Worm (Caenorhabditis elegans) whole organism, mixed stage, embryonic: ENCODE data around the gene hda-11.

Experiments
- bed-3 ChIP-seq: fragments of 200-800 bp; sonication (Bioruptor generic); optimal IDR thresholded peaks from 3 replicates; lab custom pipeline; 2018; ENCODE audit warnings: mild to moderate bottlenecking, missing genetic modification characterization, moderate library complexity, missing compliant biosample characterization
- blmp-1 ChIP-seq: fragments of 150-350 bp; optimal IDR thresholded peaks from 2 replicates; lab custom pipeline; 2014; ENCODE audit warnings: missing biosample characterization, missing genetic modification characterization
- ceh-39 ChIP-seq: fragments of 150-350 bp; optimal IDR thresholded peaks from 2 replicates; lab custom pipeline; 2014; ENCODE audit warnings: missing biosample characterization, missing genetic modification characterization
- ceh-83 ChIP-seq: fragments of 200-800 bp; sonication (Bioruptor generic); optimal IDR thresholded peaks from 2 replicates; lab custom pipeline; 2018; ENCODE audit warnings: mild to moderate bottlenecking, missing genetic modification characterization, missing compliant biosample characterization
- ces-1 ChIP-seq: fragments of 150-350 bp; optimal IDR thresholded peaks from 2 replicates; lab custom pipeline; 2014; ENCODE audit warnings: missing biosample characterization, missing genetic modification reagents, missing genetic modification characterization
- cnd-1 ChIP-seq: fragments of 200-800 bp; sonication (Bioruptor generic); optimal IDR thresholded peaks from 2 replicates; lab custom pipeline; 2018; ENCODE audit warnings: mild to moderate bottlenecking, missing genetic modification characterization, missing compliant biosample characterization
- drap-1 ChIP-seq: fragments of 200-800 bp; sonication (Bioruptor generic); optimal IDR thresholded peaks from 3 replicates; lab custom pipeline; 2018; ENCODE audit warnings: mild to moderate bottlenecking, missing genetic modification characterization, missing compliant biosample characterization
- elt-1 ChIP-seq: sonication (generic microtip); optimal IDR thresholded peaks from 2 replicates; lab custom pipeline; 2017; ENCODE audit warnings: missing genetic modification characterization, mild to moderate bottlenecking, missing compliant biosample characterization, antibody characterized with exemption, moderate library complexity, borderline replicate concordance; ENCODE audit not compliant: insufficient read depth
- elt-3 ChIP-seq: fragments of 150-350 bp; optimal IDR thresholded peaks from 2 replicates; lab custom pipeline; 2014; ENCODE audit warnings: missing biosample characterization, missing genetic modification characterization
- flh-1 ChIP-seq: fragments of 200-800 bp; sonication (Bioruptor generic); optimal IDR thresholded peaks from 2 replicates; lab custom pipeline; 2018; ENCODE audit warnings: mild to moderate bottlenecking, missing genetic modification characterization, moderate library complexity, missing compliant biosample characterization
- ham-2 ChIP-seq: fragments of 200-800 bp; sonication (Bioruptor generic); optimal IDR thresholded peaks from 2 replicates; lab custom pipeline; 2018; ENCODE audit warnings: mild to moderate bottlenecking, missing genetic modification characterization, missing compliant biosample characterization
- hlh-1 ChIP-seq: fragments of 150-350 bp; optimal IDR thresholded peaks from 2 replicates; lab custom pipeline; 2014; ENCODE audit warnings: missing biosample characterization, missing genetic modification reagents, missing genetic modification characterization
- lin-13 ChIP-seq: fragments of 150-350 bp; optimal IDR thresholded peaks from 2 replicates; lab custom pipeline; 2014; ENCODE audit warnings: missing biosample characterization, missing genetic modification characterization
- lin-32 ChIP-seq: fragments of 200-800 bp; sonication (Bioruptor generic); optimal IDR thresholded peaks from 2 replicates; lab custom pipeline; 2018; ENCODE audit warnings: mild to moderate bottlenecking, missing genetic modification characterization, missing compliant biosample characterization
- lsy-2 ChIP-seq: fragments of 150-350 bp; optimal IDR thresholded peaks from 2 replicates; lab custom pipeline; 2014; ENCODE audit warnings: missing biosample characterization, missing genetic modification characterization
- mab-5 ChIP-seq: fragments of 150-350 bp; optimal IDR thresholded peaks from 2 replicates; lab custom pipeline; 2014; ENCODE audit warnings: missing biosample characterization, missing genetic modification characterization
- mep-1 ChIP-seq: fragments of 150-350 bp; optimal IDR thresholded peaks from 2 replicates; lab custom pipeline; 2017; ENCODE audit warnings: missing biosample characterization, missing genetic modification reagents, missing genetic modification characterization, inconsistent platforms
- mls-2 ChIP-seq: sonication (generic microtip); optimal IDR thresholded peaks from 2 replicates; lab custom pipeline; 2016; ENCODE audit warnings: mild to moderate bottlenecking, missing genetic modification characterization, moderate library complexity, missing compliant biosample characterization
- nhr-12 ChIP-seq: fragments of 150-350 bp; optimal IDR thresholded peaks from 2 replicates; lab custom pipeline; 2014; ENCODE audit warnings: missing biosample characterization, missing genetic modification characterization
- nhr-2 ChIP-seq: fragments of 150-350 bp; optimal IDR thresholded peaks from 2 replicates; lab custom pipeline; 2014; ENCODE audit warnings: missing biosample characterization, missing genetic modification characterization
- nhr-28 ChIP-seq: fragments of 150-350 bp; optimal IDR thresholded peaks from 2 replicates; lab custom pipeline; 2014; ENCODE audit warnings: missing biosample characterization, missing genetic modification characterization
- nhr-76 ChIP-seq: sonication (generic microtip); optimal IDR thresholded peaks from 2 replicates; lab custom pipeline; 2017; ENCODE audit warnings: missing biosample characterization, missing genetic modification characterization
- pha-4 ChIP-seq: fragments of 150-350 bp; optimal IDR thresholded peaks from 2 replicates; lab custom pipeline; 2018; ENCODE audit warnings: missing biosample characterization, missing genetic modification reagents, missing genetic modification characterization
- sem-2 ChIP-seq: fragments of 200-800 bp; sonication (Bioruptor generic); optimal IDR thresholded peaks from 2 replicates; lab custom pipeline; 2018; ENCODE audit warnings: mild to moderate bottlenecking, missing genetic modification characterization, missing compliant biosample characterization
- sptf-1 ChIP-seq: sonication (generic microtip); optimal IDR thresholded peaks from 2 replicates; lab custom pipeline; 2017; ENCODE audit warnings: mild to moderate bottlenecking, missing genetic modification characterization, moderate library complexity, missing compliant biosample characterization
- tbx-8 ChIP-seq: fragments of 200-800 bp; sonication (Bioruptor generic); optimal IDR thresholded peaks from 2 replicates; lab custom pipeline; 2018; ENCODE audit warnings: mild to moderate bottlenecking, missing genetic modification characterization, moderate library complexity, missing compliant biosample characterization
- unc-120 ChIP-seq: sonication (generic microtip); optimal IDR thresholded peaks from 2 replicates; lab custom pipeline; 2017; ENCODE audit warnings: missing genetic modification characterization, missing compliant biosample characterization; ENCODE audit not compliant: poor library complexity, severe bottlenecking
- unc-39 ChIP-seq: fragments of 150-350 bp; optimal IDR thresholded peaks from 2 replicates; lab custom pipeline; 2014; ENCODE audit warnings: missing biosample characterization, missing genetic modification characterization
- unc-62 ChIP-seq: fragments of 150-350 bp; optimal IDR thresholded peaks from 2 replicates; lab custom pipeline; 2014; ENCODE audit warnings: missing biosample characterization, missing genetic modification reagents, missing genetic modification characterization
- zip-8 ChIP-seq: fragments of 150-350 bp; optimal IDR thresholded peaks from 2 replicates; lab custom pipeline; 2014; ENCODE audit warnings: missing biosample characterization, missing genetic modification characterization
- ztf-11 ChIP-seq: fragments of 150-350 bp; optimal IDR thresholded peaks from 2 replicates; lab custom pipeline; 2014; ENCODE audit warnings: missing biosample characterization, missing genetic modification characterization

The hda-11 gene

DNA sequence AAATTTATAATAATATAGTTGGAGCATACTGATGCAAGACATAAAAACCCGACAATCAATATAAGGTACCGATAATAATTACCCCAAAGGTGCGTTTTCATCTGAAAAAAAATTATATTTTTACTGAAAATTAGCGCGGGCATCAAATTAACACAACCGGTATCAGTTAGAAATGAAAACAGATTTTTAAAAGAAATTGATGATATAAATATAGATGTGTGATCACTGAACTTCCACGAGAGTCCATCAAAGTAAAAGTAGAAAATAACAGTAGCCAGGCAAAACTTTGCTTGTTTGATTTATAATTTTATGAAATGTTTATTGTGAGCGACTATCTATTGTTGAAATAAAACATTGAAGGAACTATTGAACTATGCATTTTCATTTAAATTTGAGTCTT, 24.7 kb upstream of the hda-11 start, which contains the start of gene C35A5.3:
TSS of gene C35A5.3 (minus strand) at position 101 of the 400 bp plus-strand sequence.
- no peak for TF ChIP-seq unc-62 (GFP tag; lab: Kevin White, UChicago)
- TF ChIP-seq mab-5 (tag; lab: Kevin White, UChicago) = no peak
- TF ChIP-seq tbx-8 (GFP tag; lab: Kevin White, UChicago) = no peak
- no peak for TF ChIP-seq blmp-1 (tag; lab: Kevin White, UChicago)
- TF ChIP-seq nhr-28 (tag; lab: Kevin White, UChicago) = no peak

DNA sequence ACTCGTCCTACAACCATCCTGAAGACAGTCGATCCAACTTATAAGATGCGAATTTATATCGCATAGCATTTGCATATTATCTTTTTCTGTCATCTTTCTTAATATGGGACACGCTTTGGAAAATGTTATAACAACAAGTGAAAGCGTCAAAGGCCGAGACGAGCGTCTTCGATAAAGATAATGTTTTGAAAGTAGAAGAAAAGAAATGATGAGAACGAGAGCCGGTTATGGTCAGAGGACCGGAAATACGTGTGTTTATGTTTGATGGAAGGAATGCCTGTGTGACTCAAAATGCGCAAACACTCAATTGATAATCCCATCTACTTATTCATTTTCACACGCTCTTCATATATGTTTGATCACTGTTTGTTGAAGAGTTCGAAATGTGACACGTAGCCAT, 23.0 kb upstream of the hda-11 start, which contains the start of gene C35A5.11:
TSS of gene C35A5.11 (minus strand) at position 101 of the 400 bp plus-strand sequence.
- TF ChIP-seq mep-1 (tag; lab: Kevin White, UChicago) (no peak), drap-1 (no peak), ceh-39 (tag; lab: Kevin White, UChicago) (no peak), bed-3 (GFP tag; lab: Kevin White, UChicago) (no peak), lin-32 (GFP tag; lab: Kevin White, UChicago) (no peak), lsy-2 (tag; lab: Kevin White, UChicago) (no peak), mab-5 (tag; lab: Kevin White, UChicago) (no peak), cnd-1 (no peak), hlh-1 (tag; lab: Kevin White, UChicago) (no peak), nhr-2 (no peak), ces-1 (GFP tag; lab: Kevin White, UChicago) (no peak), unc-62 (GFP tag; lab: Kevin White, UChicago) (no peak), ztf-11 (tag; lab: Kevin White, UChicago) (no peak), sem-2 (GFP tag; lab: Kevin White, UChicago) (no peak), lin-13 (tag; lab: Kevin White, UChicago) (no peak), zip-8 (tag; lab: Kevin White, UChicago) (no peak), ham-2 (GFP tag; lab: Kevin White, UChicago) (no peak), mls-2 (tag; lab: Kevin White, UChicago) (no peak)

DNA sequence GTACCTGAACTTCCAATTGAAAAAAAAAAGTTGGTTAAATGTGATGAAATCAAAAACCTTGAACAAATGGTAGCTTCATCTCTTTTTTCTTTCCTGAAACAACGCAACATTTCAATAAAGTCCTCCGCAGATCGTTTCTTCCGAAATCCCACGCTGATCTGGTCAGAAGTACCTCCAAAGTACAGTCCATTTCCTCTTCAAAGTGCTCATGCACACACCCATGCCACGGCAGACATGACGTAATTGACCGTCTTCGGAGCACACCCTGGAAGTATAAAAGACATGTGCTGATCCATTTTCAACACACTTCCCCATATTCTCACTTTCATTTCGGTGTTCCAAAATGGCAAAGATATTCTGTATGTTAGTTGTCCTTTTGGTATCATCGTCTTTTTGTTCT, 22.1 kb upstream of the hda-11 start, which contains the start of gene C35A5.10:
TSS of gene C35A5.10 (plus strand) at position 301 of the 400 bp plus-strand sequence.
- TF ChIP-seq bed-3 (GFP tag; lab: Kevin White, UChicago) (no peak), mab-5 (tag; lab: Kevin White, UChicago) (no peak), drap-1 (no peak), ceh-39 (tag; lab: Kevin White, UChicago) (no peak), unc-39 (tag; lab: Kevin White, UChicago) (no peak), mls-2 (tag; lab: Kevin White, UChicago) (no peak), lin-32 (GFP tag; lab: Kevin White, UChicago) (no peak), pha-4 (tag; lab: Kevin White, UChicago) (no peak), elt-1 (tag; lab: Kevin White, UChicago) (no peak), flh-1 (no peak), unc-62 (GFP tag; lab: Kevin White, UChicago) (no peak), ham-2 (GFP tag; lab: Kevin White, UChicago) (no peak), nhr-76 (tag; lab: Kevin White, UChicago) (no peak), zip-8 (tag; lab: Kevin White, UChicago) (no peak), ztf-11 (tag; lab: Kevin White, UChicago) (no peak), ceh-83 (no peak)

DNA sequence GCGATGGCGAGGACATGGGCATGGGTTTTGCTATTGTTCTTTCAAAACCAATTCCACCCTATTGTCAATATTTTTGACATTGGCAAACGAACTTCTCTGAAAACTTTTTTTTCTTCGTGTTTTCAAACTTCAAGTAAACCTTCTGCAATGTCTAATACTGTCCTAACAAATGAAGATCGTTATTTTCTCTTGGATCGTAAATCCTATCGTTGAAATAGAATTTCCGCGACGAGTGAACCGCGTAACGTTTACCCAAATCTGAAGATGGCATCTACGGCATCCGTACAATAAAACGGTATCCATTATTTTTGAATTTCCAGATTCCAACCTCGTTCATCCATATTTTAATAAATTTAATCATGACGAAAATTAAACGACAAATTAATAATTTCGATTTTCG, 20.4 kb upstream of the hda-11 start, which contains the start of gene C35A5.5:
TSS of gene C35A5.5 (plus strand) at position 301 of the 400 bp plus-strand sequence.
- no peak for TF ChIP-seq hlh-1 (tag; lab: Kevin White, UChicago)
- no peak for TF ChIP-seq nhr-2
- no peak for TF ChIP-seq sptf-1 (tag; lab: Kevin White, UChicago)
- no peak for TF ChIP-seq ces-1 (GFP tag; lab: Kevin White, UChicago)
- TF ChIP-seq nhr-76 (tag; lab: Kevin White, UChicago) = no peak
- no peak for TF ChIP-seq ham-2 (GFP tag; lab: Kevin White, UChicago)
- no peak for TF ChIP-seq nhr-12
- no peak for TF ChIP-seq unc-120 (tag; lab: Kevin White, UChicago)
- no peak for TF ChIP-seq lin-13 (tag; lab: Kevin White, UChicago)
- no peak for TF ChIP-seq flh-1
- no peak for TF ChIP-seq mep-1 (tag; lab: Kevin White, UChicago)

DNA sequence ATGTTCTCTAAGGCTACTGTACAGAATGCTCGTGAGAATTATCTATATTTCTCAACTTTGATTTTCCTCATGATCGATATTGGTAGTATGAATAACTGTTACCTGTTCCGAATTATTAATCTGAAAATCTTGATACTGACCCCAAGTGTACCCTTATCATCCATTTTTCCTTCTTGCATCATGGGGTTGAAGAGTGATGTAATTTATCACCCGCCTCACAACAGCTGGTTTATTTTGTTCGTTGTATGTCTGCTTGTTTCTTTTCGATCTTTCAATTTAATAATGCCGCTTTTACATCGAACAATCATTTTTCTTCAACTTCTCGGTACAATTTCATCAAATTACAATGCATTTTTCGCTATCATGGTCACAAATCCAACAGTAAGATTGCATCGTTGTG, 17.1 kb upstream of the hda-11 start, which contains the start of gene C35A5.6:
TSS of gene C35A5.6 (plus strand) at position 283 of the 400 bp plus-strand sequence.
- no peak for TF ChIP-seq nhr-76 (tag; lab: Kevin White, UChicago)
- TF ChIP-seq zip-8 (tag; lab: Kevin White, UChicago) = no peak
- no peak for TF ChIP-seq ztf-11 (tag; lab: Kevin White, UChicago)
- no peak for TF ChIP-seq bed-3 (GFP tag; lab: Kevin White, UChicago)
- no peak for TF ChIP-seq blmp-1 (tag; lab: Kevin White, UChicago)
- no peak for TF ChIP-seq elt-3 (tag; lab: Kevin White, UChicago)
